Worm (Caenorhabditis elegans) whole organism, young adult: ENCODE data around the gene spt-4.

Source experiments
- B0019.2 ChIP-seq: fragments of 200-800 bp; sonication (Bioruptor generic); conservative IDR thresholded peaks from 2 replicates; pipeline ENCODE4 v1.3.6; 2022; ENCODE audit warnings: missing genetic modification reagents, missing genetic modification characterization, missing compliant biosample characterization
- B0336.3 ChIP-seq: fragments of 200-800 bp; sonication (Bioruptor generic); IDR thresholded peaks from 2 replicates; pipeline ENCODE4 v1.3.6; 2022; ENCODE audit warnings: missing genetic modification characterization, missing compliant biosample characterization
- F33H1.4 ChIP-seq: fragments of 200-800 bp; sonication (Bioruptor generic); IDR thresholded peaks from 2 replicates; pipeline ENCODE4 v1.3.6; 2022; ENCODE audit warnings: missing genetic modification reagents, missing genetic modification characterization, missing compliant biosample characterization
- F39B2.1 ChIP-seq: fragments of 200-800 bp; sonication (Bioruptor generic); IDR thresholded peaks from 2 replicates; pipeline ENCODE4 v1.3.6; 2022; ENCODE audit warnings: missing genetic modification reagents, missing genetic modification characterization, missing compliant biosample characterization
- F49E8.2 ChIP-seq: sonication (generic microtip); optimal IDR thresholded peaks from 3 replicates; lab custom pipeline; 2017; ENCODE audit warnings: missing genetic modification characterization, mild to moderate bottlenecking, missing compliant biosample characterization, antibody characterized with exemption, moderate library complexity; ENCODE audit not compliant: insufficient read depth
- K12H6.12 ChIP-seq: fragments of 200-800 bp; sonication (Bioruptor generic); optimal IDR thresholded peaks from 2 replicates; lab custom pipeline; 2018; ENCODE audit warnings: mild to moderate bottlenecking, missing genetic modification characterization, missing compliant biosample characterization
- T26A5.8 ChIP-seq: sonication (generic microtip); optimal IDR thresholded peaks from 2 replicates; lab custom pipeline; 2016; ENCODE audit warnings: missing genetic modification characterization, missing compliant biosample characterization
- Y56A3A.18 ChIP-seq: fragments of 200-800 bp; sonication (Bioruptor generic); IDR thresholded peaks from 2 replicates; pipeline ENCODE4 v1.3.6; 2022; ENCODE audit warnings: missing genetic modification reagents, missing genetic modification characterization, missing compliant biosample characterization
- Y67H2A.10 ChIP-seq: fragments of 200-800 bp; sonication (Bioruptor generic); conservative IDR thresholded peaks from 2 replicates; pipeline ENCODE4 v1.3.6; 2022; ENCODE audit warnings: missing genetic modification reagents, missing genetic modification characterization, missing compliant biosample characterization
- Y95B8A.8 ChIP-seq: fragments of 200-800 bp; sonication (Bioruptor generic); IDR thresholded peaks from 2 replicates; pipeline ENCODE4 v1.3.6; 2022; ENCODE audit warnings: missing genetic modification reagents, missing genetic modification characterization, missing compliant biosample characterization
- akir-1 ChIP-seq: fragments of 200-800 bp; sonication (Bioruptor generic); optimal IDR thresholded peaks from 2 replicates; lab custom pipeline; 2018; ENCODE audit warnings: mild to moderate bottlenecking, missing genetic modification characterization, moderate library complexity, missing compliant biosample characterization
- atf-7 ChIP-seq: sonication (generic microtip); optimal IDR thresholded peaks from 2 replicates; lab custom pipeline; 2017; ENCODE audit warnings: mild to moderate bottlenecking, missing genetic modification characterization, missing compliant biosample characterization
- attf-3 ChIP-seq: fragments of 200-800 bp; sonication (Bioruptor generic); conservative IDR thresholded peaks from 2 replicates; pipeline ENCODE4 v1.3.6; 2022; ENCODE audit warnings: missing genetic modification reagents, missing genetic modification characterization, missing compliant biosample characterization
- attf-5 ChIP-seq: fragments of 200-800 bp; sonication (Bioruptor generic); optimal IDR thresholded peaks from 2 replicates; lab custom pipeline; 2018; ENCODE audit warnings: mild to moderate bottlenecking, missing genetic modification characterization, missing compliant biosample characterization
- ceh-100 ChIP-seq: fragments of 200-800 bp; sonication (Bioruptor generic); IDR thresholded peaks from 2 replicates; pipeline ENCODE4 v1.3.6; 2022; ENCODE audit warnings: missing genetic modification reagents, missing genetic modification characterization, missing compliant biosample characterization
- ceh-27 ChIP-seq: fragments of 200-800 bp; sonication (Bioruptor generic); optimal IDR thresholded peaks from 2 replicates; lab custom pipeline; 2018; ENCODE audit warnings: mild to moderate bottlenecking, missing genetic modification characterization, moderate library complexity, missing compliant biosample characterization
- ceh-91 ChIP-seq: fragments of 200-800 bp; sonication (Bioruptor generic); IDR thresholded peaks from 2 replicates; pipeline ENCODE4 v1.3.6; 2022; ENCODE audit warnings: missing genetic modification reagents, missing genetic modification characterization, missing compliant biosample characterization
- die-1 ChIP-seq: sonication (generic microtip); optimal IDR thresholded peaks from 2 replicates; lab custom pipeline; 2016; ENCODE audit warnings: missing genotype, mild to moderate bottlenecking, missing genetic modification characterization, missing compliant biosample characterization
- dox-1 ChIP-seq: fragments of 200-800 bp; sonication (Bioruptor generic); IDR thresholded peaks from 2 replicates; pipeline ENCODE4 v1.3.6; 2022; ENCODE audit warnings: missing genetic modification reagents, missing genetic modification characterization, missing compliant biosample characterization
- dpl-1 ChIP-seq: fragments of 150-350 bp; optimal IDR thresholded peaks from 2 replicates; lab custom pipeline; 2014; ENCODE audit warnings: missing biosample characterization, missing genetic modification reagents, missing genetic modification characterization
- efl-1 ChIP-seq: fragments of 150-350 bp; optimal IDR thresholded peaks from 2 replicates; lab custom pipeline; 2014; ENCODE audit warnings: missing biosample characterization, missing genetic modification reagents, missing genetic modification characterization
- ekl-4 ChIP-seq: fragments of 200-800 bp; sonication (Bioruptor generic); IDR thresholded peaks from 2 replicates; pipeline ENCODE4 v1.3.6; 2022; ENCODE audit warnings: missing genetic modification reagents, missing genetic modification characterization, missing compliant biosample characterization
- him-1 ChIP-seq: sonication (generic microtip); optimal IDR thresholded peaks from 2 replicates; lab custom pipeline; 2016; ENCODE audit warnings: missing genotype, missing genetic modification reagents, missing genetic modification characterization, missing compliant biosample characterization
- hmg-1.2 ChIP-seq: fragments of 200-800 bp; sonication (Bioruptor generic); IDR thresholded peaks from 2 replicates; pipeline ENCODE4 v1.3.6; 2022; ENCODE audit warnings: missing genetic modification reagents, missing genetic modification characterization, missing compliant biosample characterization
- hrde-1 ChIP-seq: sonication (generic microtip); optimal IDR thresholded peaks from 2 replicates; lab custom pipeline; 2016; ENCODE audit warnings: missing genetic modification characterization, mild to moderate bottlenecking, missing compliant biosample characterization, moderate library complexity, missing genotype, missing genetic modification reagents, borderline replicate concordance
- lin-35 ChIP-seq, 3 experiments: fragments of 150-350 bp in 2 of 3; sonication (generic microtip) in 1 of 3; optimal IDR thresholded peaks; 2 replicates each; lab custom pipeline; 2014 to 2018; ENCODE audit warnings: missing biosample characterization in 3 of 3, missing genetic modification characterization in 3 of 3, missing genetic modification reagents in 3 of 3
- lin-40 ChIP-seq: sonication (generic microtip); optimal IDR thresholded peaks from 2 replicates; lab custom pipeline; 2016; ENCODE audit warnings: missing genetic modification characterization, mild to moderate bottlenecking, missing compliant biosample characterization, missing genotype, missing genetic modification reagents
- lin-54 ChIP-seq: fragments of 200-800 bp; sonication (Bioruptor generic); optimal IDR thresholded peaks from 2 replicates; lab custom pipeline; 2018; ENCODE audit warnings: mild to moderate bottlenecking, missing genetic modification characterization, missing compliant biosample characterization
- lsl-1 ChIP-seq: fragments of 200-800 bp; sonication (Bioruptor generic); optimal IDR thresholded peaks from 2 replicates; lab custom pipeline; 2018; ENCODE audit warnings: mild to moderate bottlenecking, missing genetic modification characterization, moderate library complexity, missing compliant biosample characterization
- madf-10 ChIP-seq: sonication (generic microtip); optimal IDR thresholded peaks from 2 replicates; lab custom pipeline; 2016; ENCODE audit warnings: mild to moderate bottlenecking, missing genetic modification characterization, missing compliant biosample characterization
- madf-8 ChIP-seq: fragments of 200-800 bp; sonication (Bioruptor generic); conservative IDR thresholded peaks from 2 replicates; pipeline ENCODE4 v1.3.6; 2022; ENCODE audit warnings: missing genetic modification reagents, missing genetic modification characterization, missing compliant biosample characterization
- mcd-1 ChIP-seq: fragments of 200-800 bp; sonication (Bioruptor generic); IDR thresholded peaks from 2 replicates; pipeline ENCODE4 v1.3.6; 2022; ENCODE audit warnings: missing genetic modification reagents, missing genetic modification characterization, missing compliant biosample characterization
- nfya-1 ChIP-seq: sonication (generic microtip); optimal IDR thresholded peaks from 2 replicates; lab custom pipeline; 2017; ENCODE audit warnings: antibody characterized with exemption, missing compliant biosample characterization, missing genetic modification characterization, borderline replicate concordance; ENCODE audit not compliant: insufficient read depth
- nfyb-1 ChIP-seq: fragments of 200-800 bp; sonication (Bioruptor generic); IDR thresholded peaks from 2 replicates; pipeline ENCODE4 v1.3.6; 2022; ENCODE audit warnings: missing genetic modification reagents, missing genetic modification characterization, missing compliant biosample characterization
- nhr-179 ChIP-seq: sonication (generic microtip); optimal IDR thresholded peaks from 2 replicates; lab custom pipeline; 2016; ENCODE audit warnings: mild to moderate bottlenecking, missing genetic modification characterization, missing compliant biosample characterization
- nhr-90 ChIP-seq: sonication (generic microtip); optimal IDR thresholded peaks from 2 replicates; lab custom pipeline; 2016; ENCODE audit warnings: missing genotype, mild to moderate bottlenecking, missing genetic modification characterization, missing compliant biosample characterization
- snpc-1.1 ChIP-seq: sonication (generic microtip); optimal IDR thresholded peaks from 2 replicates; lab custom pipeline; 2017; ENCODE audit warnings: missing genetic modification characterization, mild to moderate bottlenecking, missing compliant biosample characterization, antibody characterized with exemption, moderate library complexity, missing genotype, missing genetic modification reagents; ENCODE audit not compliant: insufficient read depth
- snpc-1.3 ChIP-seq: sonication (generic microtip); optimal IDR thresholded peaks from 2 replicates; lab custom pipeline; 2017; ENCODE audit warnings: missing genetic modification characterization, mild to moderate bottlenecking, missing compliant biosample characterization, antibody characterized with exemption, moderate library complexity, missing genotype, missing genetic modification reagents; ENCODE audit not compliant: insufficient read depth
- snpc-4 ChIP-seq, 5 experiments: fragments of 150-350 bp in 1 of 5; sonication (generic microtip) in 4 of 5; optimal IDR thresholded peaks; 2 replicates each; lab custom pipeline; 2014 to 2018; ENCODE audit warnings: missing genetic modification characterization in 5 of 5, missing biosample characterization in 3 of 5, antibody characterized with exemption in 2 of 5, mild to moderate bottlenecking in 2 of 5, missing compliant biosample characterization in 2 of 5, missing genotype in 2 of 5, moderate library complexity in 2 of 5, missing genetic modification reagents in 1 of 5
- tbp1 ChIP-seq: fragments of 200-800 bp; sonication (Bioruptor generic); optimal IDR thresholded peaks from 2 replicates; lab custom pipeline; 2018; ENCODE audit warnings: mild to moderate bottlenecking, missing genetic modification characterization, missing compliant biosample characterization
- tlf-1 ChIP-seq: fragments of 200-800 bp; sonication (Bioruptor generic); optimal IDR thresholded peaks from 2 replicates; lab custom pipeline; 2018; ENCODE audit warnings: mild to moderate bottlenecking, missing genetic modification characterization, missing compliant biosample characterization
- zfh-2 ChIP-seq: fragments of 200-800 bp; sonication (Bioruptor generic); conservative IDR thresholded peaks from 2 replicates; pipeline ENCODE4 v1.3.6; 2022; ENCODE audit warnings: missing genetic modification reagents, missing genetic modification characterization, missing compliant biosample characterization
- zim-3 ChIP-seq: sonication (generic microtip); optimal IDR thresholded peaks from 2 replicates; lab custom pipeline; 2017; ENCODE audit warnings: mild to moderate bottlenecking, missing genetic modification characterization, moderate library complexity, missing compliant biosample characterization
- ztf-22 ChIP-seq: fragments of 200-800 bp; sonication (Bioruptor generic); optimal IDR thresholded peaks from 2 replicates; lab custom pipeline; 2018; ENCODE audit warnings: mild to moderate bottlenecking, missing genetic modification characterization, moderate library complexity, missing compliant biosample characterization

The spt-4 gene

ce11 chrIII:87183-87582 is 17.6 kb upstream of the spt-4 start, which contains the start of the genes F54C4.4 and mrpl-40 (continued):
- no peak for TF ChIP-seq snpc-1.1 (tag; lab: Kevin White, UChicago)
- TF ChIP-seq nfyb-1: no peak
- no peak for TF ChIP-seq snpc-1.3 (tag; lab: Kevin White, UChicago)
- TF ChIP-seq T26A5.8 (tag; lab: Kevin White, UChicago): no peak
- TF ChIP-seq nhr-90 (tag; lab: Kevin White, UChicago): no peak
- no peak for TF ChIP-seq ekl-4 (GFP tag; lab: Robert Waterston, UW)
- TF ChIP-seq hrde-1 (tag; lab: Kevin White, UChicago): no peak
- no peak for TF ChIP-seq him-1 (tag; lab: Kevin White, UChicago)
- no peak for TF ChIP-seq die-1
- TF ChIP-seq atf-7: no peak

ce11 chrIII:86316-86715 is 16.8 kb upstream of the spt-4 start, which contains the start of gene attf-3:
Gene attf-3 (minus strand): TSS chrIII:86384.
- TF ChIP-seq lsl-1 (GFP tag; lab: Kevin White, UChicago) (peak; percentile 86), Y56A3A.18 (no peak), akir-1 (GFP tag; lab: Kevin White, UChicago) (no peak), zim-3 (tag; lab: Kevin White, UChicago) (no peak), B0336.3 (0 out of 2 replicates have a peak, but pooled peaks have one; percentile 30), tbp1 (GFP tag; lab: Kevin White, UChicago) (peak; percentile 58), lin-54 (peak; percentile 60), madf-10 (tag; lab: Kevin White, UChicago) (peak; percentile 54), nfya-1 (tag; lab: Kevin White, UChicago) (no peak), dpl-1 (peak; percentile 61), F39B2.1 (GFP tag; lab: Robert Waterston, UW) (no peak), hmg-1.2 (peak; percentile 94), K12H6.12 (tag; lab: Kevin White, UChicago) (peak; percentile 29), lin-35 (GFP tag; optimal IDR thresholded peaks at IDR 0.05; lab: Kevin White, UChicago) (peak in 1 of 3 experiments; percentile 36), B0019.2 (GFP tag; lab: Robert Waterston, UW) (peak; percentile 77), Y95B8A.8 (GFP tag; lab: Robert Waterston, UW) (peak; percentile 50; the same call in 1 of the 2 replicates), efl-1 (GFP tag; lab: Kevin White, UChicago) (peak; percentile 79), zfh-2 (GFP tag; lab: Robert Waterston, UW) (0 out of 2 replicates have a peak, but pooled peaks have one; percentile 9), lin-40 (tag; lab: Kevin White, UChicago) (no peak), snpc-1.3 (tag; lab: Kevin White, UChicago) (peak; percentile 36), mcd-1 (GFP tag; lab: Robert Waterston, UW) (peak; percentile 48; the same call in 1 of the 2 replicates), dox-1 (GFP tag; lab: Robert Waterston, UW) (peak; percentile 89), F33H1.4 (GFP tag; lab: Robert Waterston, UW) (peak; percentile 93), madf-8 (GFP tag; lab: Robert Waterston, UW) (peak; percentile 56), tlf-1 (GFP tag; lab: Kevin White, UChicago) (peak; percentile 29), snpc-4 (GFP tag; optimal IDR thresholded peaks at IDR 0.05; lab: Kevin White, UChicago) (peak; percentile 30), snpc-4 (tag; optimal IDR thresholded peaks at IDR 0.05; lab: Kevin White, UChicago) (peak in 2 of 4 experiments; percentile 38), attf-5 (GFP tag; lab: Kevin White, UChicago) (peak; percentile 91), ceh-100 (GFP tag; lab: Robert Waterston, UW) (no peak), ekl-4 (GFP tag; lab: Robert Waterston, UW) (peak; percentile 48; the same call in 1 of the 2 replicates), ceh-27 (GFP tag; lab: Kevin White, UChicago) (peak; percentile 13), snpc-1.1 (tag; lab: Kevin White, UChicago) (peak; percentile 15), attf-3 (GFP tag; lab: Robert Waterston, UW) (peak; percentile 93), ztf-22 (GFP tag; lab: Kevin White, UChicago) (no peak), ceh-91 (GFP tag; lab: Robert Waterston, UW) (peak; percentile 77), nhr-179 (tag; lab: Kevin White, UChicago) (no peak), F49E8.2 (tag; lab: Kevin White, UChicago) (peak; percentile 59), Y67H2A.10 (no peak)
